Worm (Caenorhabditis elegans) whole organism, L3 larva: ENCODE measurements around the gene str-177.

Source experiments
- ama-1 ChIP-seq: fragments of 150-350 bp; optimal IDR thresholded peaks from 2 replicates; lab custom pipeline; 2018
- daf-12 ChIP-seq: fragments of 150-350 bp; optimal IDR thresholded peaks from 2 replicates; lab custom pipeline; 2014; ENCODE audit warnings: missing biosample characterization, missing genetic modification reagents, missing genetic modification characterization
- nhr-11 ChIP-seq: fragments of 150-350 bp; optimal IDR thresholded peaks from 2 replicates; lab custom pipeline; 2014; ENCODE audit warnings: missing biosample characterization, missing genetic modification characterization
- nhr-28 ChIP-seq: fragments of 150-350 bp; optimal IDR thresholded peaks from 2 replicates; lab custom pipeline; 2014; ENCODE audit warnings: missing biosample characterization, missing genetic modification characterization
- nhr-77 ChIP-seq: fragments of 150-350 bp; optimal IDR thresholded peaks from 2 replicates; lab custom pipeline; 2014; ENCODE audit warnings: missing biosample characterization, missing genetic modification characterization
- skn-1 ChIP-seq: fragments of 150-350 bp; optimal IDR thresholded peaks from 2 replicates; lab custom pipeline; 2014; ENCODE audit warnings: missing biosample characterization, missing genetic modification characterization
- tbx-2 ChIP-seq: sonication (generic microtip); optimal IDR thresholded peaks from 2 replicates; lab custom pipeline; 2016; ENCODE audit warnings: mild to moderate bottlenecking, missing genetic modification characterization, missing compliant biosample characterization
- ztf-4 ChIP-seq: fragments of 150-350 bp; optimal IDR thresholded peaks from 2 replicates; lab custom pipeline; 2014; ENCODE audit warnings: missing biosample characterization, missing genetic modification characterization

DNA sequence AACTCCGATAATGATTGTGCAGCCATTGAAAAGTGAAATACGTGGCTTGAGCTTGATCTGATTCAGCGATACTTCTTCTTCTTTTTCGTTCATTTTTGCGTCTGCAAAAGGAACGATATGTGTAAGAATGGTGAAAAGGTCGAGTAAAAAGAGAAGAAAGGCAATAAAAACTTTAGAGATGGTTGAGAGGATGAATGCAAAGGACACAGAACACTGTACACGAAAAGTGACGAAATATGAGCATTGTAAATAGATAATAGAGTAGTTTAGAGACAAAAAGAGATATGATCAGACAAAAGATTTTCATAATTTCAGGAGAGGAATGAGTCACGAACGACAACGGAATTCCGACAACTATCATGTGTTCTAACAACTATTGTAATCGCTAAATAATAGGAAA lies 47.5 kb upstream of the str-177 start, which contains the start of gene aat-2:
- no peak for TF ChIP-seq nhr-77 (tag; lab: Kevin White, UChicago)
- no peak for TF ChIP-seq tbx-2 (tag; lab: Kevin White, UChicago)
- TF ChIP-seq nhr-11 (tag; lab: Kevin White, UChicago) = no peak
- TF ChIP-seq ama-1 (lab: Kevin White, UChicago) = no peak
- no peak for TF ChIP-seq skn-1 (tag; lab: Kevin White, UChicago)
- TF ChIP-seq nhr-28 (tag; lab: Kevin White, UChicago) = no peak
- no peak for TF ChIP-seq ztf-4 (tag; lab: Kevin White, UChicago)
- TF ChIP-seq daf-12 (tag; lab: Kevin White, UChicago) = no peak
